Fruit fly (Drosophila melanogaster): ENCODE data around the gene lili.

Gene lili

dm6 chr3R:24773422-24773821, 40.4 kb downstream of the lili start:
- no peak for TF ChIP-seq kay (GFP tag; ENCODE audit: borderline replicate concordance)
- TF ChIP-seq cnc (optimal IDR thresholded peaks at IDR 0.05), result no peak
- TF ChIP-seq CG1620 (GFP tag; optimal IDR thresholded peaks at IDR 0.05), result no peak
- no peak for TF ChIP-seq CG14711 (tag; optimal IDR thresholded peaks at IDR 0.05)
- TF ChIP-seq ovo (GFP tag; optimal IDR thresholded peaks at IDR 0.05), result no peak
- no peak for TF ChIP-seq pad (GFP tag; optimal IDR thresholded peaks at IDR 0.05)
- TF ChIP-seq cic (GFP tag; optimal IDR thresholded peaks at IDR 0.05), result no peak
- TF ChIP-seq toe (GFP tag; optimal IDR thresholded peaks at IDR 0.05), result no peak
- no peak for TF ChIP-seq CG7101 (tag; optimal IDR thresholded peaks at IDR 0.05)
- TF ChIP-seq Crg-1 (GFP tag; optimal IDR thresholded peaks at IDR 0.05), result no peak
- TF ChIP-seq Hr96 (GFP tag; optimal IDR thresholded peaks at IDR 0.05), result no peak
- TF ChIP-seq Clk (GFP tag; optimal IDR thresholded peaks at IDR 0.05), result no peak
- TF ChIP-seq CG7045 (GFP tag; optimal IDR thresholded peaks at IDR 0.05), result no peak
- TF ChIP-seq CG12768 (GFP tag; optimal IDR thresholded peaks at IDR 0.05), result no peak
- no peak for TF ChIP-seq CG5204 (GFP tag; optimal IDR thresholded peaks at IDR 0.05)
- TF ChIP-seq CG11617 (GFP tag; optimal IDR thresholded peaks at IDR 0.05), result no peak
- no peak for TF ChIP-seq Mnt (GFP tag; optimal IDR thresholded peaks at IDR 0.05)
- no peak for TF ChIP-seq CG33017 (tag; optimal IDR thresholded peaks at IDR 0.05)

DNA sequence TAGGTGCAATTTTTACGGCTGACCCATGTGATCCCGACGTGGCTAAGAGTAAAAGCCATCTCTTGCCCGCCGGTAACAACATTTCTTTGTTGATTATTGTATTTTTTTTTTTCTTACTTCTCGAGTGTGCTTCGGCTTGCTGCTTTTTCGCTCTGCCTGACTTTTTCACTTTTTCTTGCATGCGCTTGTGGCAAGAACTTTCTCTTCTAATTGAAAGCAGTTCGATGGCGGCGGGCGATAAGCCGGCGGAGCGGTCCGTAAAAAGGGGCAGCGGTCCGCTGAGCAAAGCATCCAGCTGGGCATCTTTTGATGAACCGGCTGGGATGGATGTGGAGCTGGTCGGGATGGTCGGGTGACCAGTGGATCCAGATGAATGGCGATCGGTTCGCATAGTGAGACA, 40.8 kb downstream of the lili start:
- TF ChIP-seq ovo (GFP tag; optimal IDR thresholded peaks at IDR 0.05) (no peak), Mnt (GFP tag; optimal IDR thresholded peaks at IDR 0.05) (no peak), tj (GFP tag; optimal IDR thresholded peaks at IDR 0.05) (no peak), CG7045 (GFP tag; optimal IDR thresholded peaks at IDR 0.05) (no peak), cic (GFP tag; optimal IDR thresholded peaks at IDR 0.05) (no peak), CG7101 (tag; optimal IDR thresholded peaks at IDR 0.05) (no peak), pad (GFP tag; optimal IDR thresholded peaks at IDR 0.05) (no peak)

DNA sequence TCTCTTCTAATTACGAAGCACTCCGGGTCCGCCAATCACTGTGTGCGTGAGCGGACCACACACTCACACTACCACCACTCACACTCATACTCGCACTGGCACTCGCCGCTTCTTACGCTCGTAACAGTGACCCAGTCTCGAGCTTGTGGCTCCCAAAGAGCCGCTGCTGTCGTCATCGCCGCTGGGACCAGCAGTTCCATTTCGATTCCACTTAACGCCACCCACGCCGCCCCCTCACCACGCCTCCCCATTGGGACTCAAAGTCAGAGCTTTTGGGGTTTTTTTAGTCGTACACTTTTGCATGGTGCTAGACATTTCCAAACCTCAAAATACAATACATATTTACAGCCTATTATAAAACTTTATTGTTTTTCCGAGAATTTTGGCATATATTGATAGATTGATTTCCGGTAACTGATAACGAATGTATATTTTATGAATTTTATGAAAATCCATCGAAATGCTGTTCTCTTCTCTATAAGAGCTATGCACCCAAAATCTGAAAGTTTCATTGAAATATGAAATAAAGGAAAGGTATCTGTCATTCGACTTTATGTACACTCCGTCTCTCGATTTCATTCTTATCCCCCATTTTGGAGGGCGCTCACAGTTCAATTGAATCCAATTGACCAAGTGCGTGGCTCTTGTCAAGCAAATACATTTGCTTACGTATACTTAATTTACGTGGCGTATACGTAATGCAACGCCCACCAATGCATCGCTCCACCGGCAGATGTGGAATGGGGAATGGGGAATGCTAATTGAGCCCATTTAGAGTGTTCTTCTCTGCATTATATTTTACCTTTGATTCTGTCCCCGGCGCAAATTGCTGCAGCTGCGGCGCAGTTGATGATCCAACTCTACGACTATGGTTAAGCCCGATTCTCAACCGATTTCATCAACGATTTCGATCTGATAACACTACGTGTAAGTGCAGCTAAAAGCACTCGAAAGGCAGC, 42.3 kb downstream of the lili start, which contains the start of gene CG42331:
TSS of gene CG42331 (plus strand) at position 909 of the 959 bp plus-strand sequence.
- no peak for TF ChIP-seq Mnt (GFP tag; optimal IDR thresholded peaks at IDR 0.05)
- TF ChIP-seq CG12768 (GFP tag; optimal IDR thresholded peaks at IDR 0.05), result peak; percentile 20
- TF ChIP-seq CG33017 (tag; optimal IDR thresholded peaks at IDR 0.05), result peak; percentile 50

DNA sequence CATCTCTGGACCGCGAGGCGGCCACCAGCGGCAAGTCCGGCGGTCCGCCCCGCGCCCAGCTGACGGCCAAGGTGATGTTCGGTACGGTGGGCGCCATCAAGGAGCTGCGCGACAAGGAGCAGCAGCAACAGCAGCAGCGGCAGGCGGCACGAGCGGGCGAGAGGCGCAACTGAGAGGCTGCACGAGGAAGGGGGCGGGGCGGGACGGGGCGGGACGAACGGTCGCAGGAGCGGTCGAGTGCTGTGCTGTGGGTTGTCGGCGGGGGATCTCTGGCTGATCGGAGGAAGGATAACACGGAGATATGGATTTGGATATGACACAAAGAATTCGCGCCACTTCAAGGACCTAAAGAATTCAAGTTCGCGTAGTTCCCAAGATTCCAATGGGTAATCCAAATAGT, 44.2 kb downstream of the lili start:
- TF ChIP-seq CG14711 (tag; optimal IDR thresholded peaks at IDR 0.05) (no peak), Mnt (GFP tag; optimal IDR thresholded peaks at IDR 0.05) (no peak), CG1620 (GFP tag; optimal IDR thresholded peaks at IDR 0.05) (no peak), Crg-1 (GFP tag; optimal IDR thresholded peaks at IDR 0.05) (no peak), CG7101 (tag; optimal IDR thresholded peaks at IDR 0.05) (no peak), CG12768 (GFP tag; optimal IDR thresholded peaks at IDR 0.05) (no peak)

DNA sequence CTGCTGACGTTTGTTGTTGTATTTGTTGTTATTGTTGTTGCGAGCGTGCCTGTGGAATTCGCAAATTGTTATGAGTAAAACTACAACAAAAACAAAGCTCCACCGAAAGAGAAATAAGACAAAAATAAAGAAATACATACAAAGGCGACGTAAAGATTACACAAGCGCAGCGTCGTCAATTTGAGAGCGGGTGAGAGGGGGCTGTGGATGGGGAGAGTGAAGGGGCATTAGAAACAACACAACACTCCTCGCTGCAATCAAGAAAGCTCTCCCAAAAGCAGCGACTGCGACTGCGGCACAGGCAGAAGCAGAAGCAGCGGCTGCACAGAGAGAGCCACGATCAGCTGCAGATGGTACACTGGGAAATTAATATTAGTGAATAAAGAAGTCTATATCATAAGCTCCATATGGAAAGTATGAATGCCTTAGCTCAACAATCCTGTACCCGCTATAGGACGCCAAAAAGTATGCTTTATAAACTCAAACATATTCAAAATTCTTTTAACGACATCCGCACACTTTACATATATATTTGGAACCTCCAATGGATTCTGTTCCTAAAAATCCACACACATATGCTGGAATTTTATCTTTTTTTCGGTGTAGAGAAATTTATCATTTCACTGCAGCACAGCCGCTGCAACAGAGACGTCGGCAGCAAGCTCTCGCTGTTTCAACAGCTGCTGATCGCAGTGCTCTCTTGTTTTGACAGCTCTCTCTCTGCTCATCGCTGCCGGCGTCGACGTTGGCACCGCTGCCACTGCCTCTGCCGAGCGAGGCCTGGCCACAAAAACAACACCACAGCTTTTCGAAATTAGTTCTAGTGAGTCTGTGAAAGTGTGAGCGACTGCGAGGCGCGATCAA, 45.0 kb downstream of the lili start, which contains the start of gene CG13631:
TSS of gene CG13631 (plus strand) at position 814 of the 864 bp plus-strand sequence.
- peak; percentile 81 for TF ChIP-seq CG1620 (GFP tag; optimal IDR thresholded peaks at IDR 0.05)
- peak; percentile 97 for TF ChIP-seq CG5204 (GFP tag; optimal IDR thresholded peaks at IDR 0.05)
- TF ChIP-seq CG7045 (GFP tag; optimal IDR thresholded peaks at IDR 0.05), result peak; percentile 96
- TF ChIP-seq CG12768 (GFP tag; optimal IDR thresholded peaks at IDR 0.05), result peak; percentile 97
- peak; percentile 79 for TF ChIP-seq tj (GFP tag; optimal IDR thresholded peaks at IDR 0.05)
- no peak for TF ChIP-seq cnc (optimal IDR thresholded peaks at IDR 0.05)
- TF ChIP-seq Clk (GFP tag; optimal IDR thresholded peaks at IDR 0.05), result peak; percentile 92
- TF ChIP-seq Crg-1 (GFP tag; optimal IDR thresholded peaks at IDR 0.05), result peak; percentile 89
- peak; percentile 7 for TF ChIP-seq cic (GFP tag; optimal IDR thresholded peaks at IDR 0.05)
- peak; percentile 94 for TF ChIP-seq Hr96 (GFP tag; optimal IDR thresholded peaks at IDR 0.05)
- TF ChIP-seq CG33017 (tag; optimal IDR thresholded peaks at IDR 0.05), result peak; percentile 93
- TF ChIP-seq CG11617 (GFP tag; optimal IDR thresholded peaks at IDR 0.05), result peak; percentile 93
- TF ChIP-seq ovo (GFP tag; optimal IDR thresholded peaks at IDR 0.05), result peak; percentile 65
- TF ChIP-seq toe (GFP tag; optimal IDR thresholded peaks at IDR 0.05), result peak; percentile 96
- TF ChIP-seq pad (GFP tag; optimal IDR thresholded peaks at IDR 0.05), result peak; percentile 85
- TF ChIP-seq CG14711 (tag; optimal IDR thresholded peaks at IDR 0.05), result peak; percentile 90
- peak; percentile 71 for TF ChIP-seq kay (GFP tag; ENCODE audit: borderline replicate concordance)
- TF ChIP-seq Mnt (GFP tag; optimal IDR thresholded peaks at IDR 0.05), result peak; percentile 70
- TF ChIP-seq CG7101 (tag; optimal IDR thresholded peaks at IDR 0.05), result peak; percentile 94
- peak; percentile 84 for TF ChIP-seq bab1 (GFP tag; optimal IDR thresholded peaks at IDR 0.05)

All from whole organism, adult.